Fruit fly (Drosophila melanogaster) whole organism, wandering third instar larva: ENCODE data around the gene CG7231.

Experiments
- CG9705 ChIP-seq: fragments of 200-800 bp; sonication (Bioruptor generic); optimal IDR thresholded peaks from 2 replicates; lab custom pipeline; 2018; ENCODE audit warnings: missing biosample characterization, mild to moderate bottlenecking, missing genetic modification characterization
- Dif ChIP-seq: fragments of 200-275, 200-300 bp; sonication (Bioruptor generic); optimal IDR thresholded peaks from 2 replicates; lab custom pipeline; 2018; ENCODE audit warnings: missing biosample characterization, missing genetic modification characterization; ENCODE audit not compliant: partially characterized antibody
- HLH106 ChIP-seq: fragments of 200-800 bp; optimal IDR thresholded peaks from 3 replicates; lab custom pipeline; 2019; ENCODE audit warnings: missing biosample characterization, mild to moderate bottlenecking, missing genetic modification characterization, moderate library complexity
- Hnf4 ChIP-seq: fragments of 200-800 bp; sonication (Bioruptor generic); optimal IDR thresholded peaks from 2 replicates; lab custom pipeline; 2016; ENCODE audit warnings: missing biosample characterization, mild to moderate bottlenecking, missing genetic modification characterization
- dl ChIP-seq, 2 experiments: fragments of 175-275, 200-275 bp in 1 of 2; fragments of 200-275 bp in 1 of 2; sonication (Bioruptor generic); optimal IDR thresholded peaks; lab custom pipeline; 2018; ENCODE audit warnings: mild to moderate bottlenecking in 2 of 2, missing biosample characterization in 2 of 2, missing genetic modification characterization in 2 of 2, moderate library complexity in 2 of 2; ENCODE audit not compliant: partially characterized antibody in 2 of 2, insufficient read depth in 1 of 2
- jim ChIP-seq: fragments of 175-275, 200-325 bp; sonication (Bioruptor generic); optimal IDR thresholded peaks from 2 replicates; lab custom pipeline; 2016; ENCODE audit warnings: missing biosample characterization, mild to moderate bottlenecking, missing genetic modification characterization
- pan ChIP-seq: fragments of >200 bp; optimal IDR thresholded peaks from 2 replicates; lab custom pipeline; 2017
- usp ChIP-seq: fragments of >200 bp; optimal IDR thresholded peaks from 2 replicates; lab custom pipeline; 2017; ENCODE audit warnings: missing biosample characterization, missing genetic modification characterization

DNA sequence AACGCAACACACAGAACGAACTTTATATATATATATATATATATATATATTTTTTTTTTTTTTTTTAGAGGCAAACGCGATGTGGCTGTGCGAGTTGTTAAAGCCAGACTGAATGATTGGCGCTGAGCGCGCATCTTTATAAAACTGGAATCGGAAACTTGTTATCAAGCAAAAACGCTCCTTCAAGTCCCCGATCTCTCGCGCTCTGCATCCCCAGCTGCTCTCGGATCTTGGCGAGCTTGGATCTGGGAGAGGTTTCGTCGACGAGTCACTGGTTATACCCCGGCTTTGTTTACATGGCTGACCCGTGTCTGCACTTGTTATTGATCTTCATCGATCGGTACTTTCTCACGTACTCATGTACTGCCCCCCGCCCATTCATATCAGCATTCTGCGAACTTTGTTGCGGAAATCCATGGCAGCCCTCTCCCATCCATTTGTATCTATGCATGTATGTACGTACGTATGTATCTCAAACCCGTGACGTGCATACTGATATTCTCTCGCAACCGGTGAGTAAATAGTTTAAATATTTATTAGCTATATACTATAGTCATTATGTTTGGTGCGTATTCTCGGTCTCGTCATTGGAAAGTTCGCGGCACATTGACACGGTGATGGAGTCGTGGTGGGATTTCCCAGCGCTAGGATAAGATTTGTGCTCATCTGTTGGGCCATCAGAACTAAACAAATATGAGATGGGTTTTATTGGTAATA is 23.6 kb downstream of the CG7231 start, which contains the start of gene Spn28Dc:
- TF ChIP-seq Dif (GFP tag; lab: Kevin White, UChicago) (peak; percentile 39), dl (GFP tag; optimal IDR thresholded peaks at IDR 0.05; lab: Kevin White, UChicago; ENCODE audit: insufficient read depth in 1 of 2, partially characterized antibody in 2 of 2) (peak; percentile 15 to 61), HLH106 (no peak), pan (lab: Kevin White, UChicago) (no peak), usp (GFP tag; lab: Kevin White, UChicago) (no peak), Hnf4 (GFP tag; lab: Kevin White, UChicago) (no peak), CG9705 (GFP tag; lab: Kevin White, UChicago) (no peak), jim (no peak)
